Worm (Caenorhabditis elegans) whole organism, midembryonic: ENCODE measurements around the gene T14G8.2.

Source experiments
- T22C8.4 ChIP-seq: fragments of 200-800 bp; sonication (Bioruptor generic); IDR thresholded peaks from 2 replicates; pipeline ENCODE4 v1.3.6; 2022; ENCODE audit warnings: missing genetic modification characterization, missing compliant biosample characterization
- flt-1 ChIP-seq: fragments of 200-800 bp; sonication (Bioruptor generic); IDR thresholded peaks from 2 replicates; pipeline ENCODE4 v1.3.6; 2022; ENCODE audit warnings: missing genetic modification characterization, missing compliant biosample characterization
- ref-1 ChIP-seq: fragments of 200-800 bp; sonication (Bioruptor generic); conservative IDR thresholded peaks from 2 replicates; pipeline ENCODE4 v1.3.6; 2022; ENCODE audit warnings: missing genetic modification reagents, missing genetic modification characterization, missing compliant biosample characterization

DNA sequence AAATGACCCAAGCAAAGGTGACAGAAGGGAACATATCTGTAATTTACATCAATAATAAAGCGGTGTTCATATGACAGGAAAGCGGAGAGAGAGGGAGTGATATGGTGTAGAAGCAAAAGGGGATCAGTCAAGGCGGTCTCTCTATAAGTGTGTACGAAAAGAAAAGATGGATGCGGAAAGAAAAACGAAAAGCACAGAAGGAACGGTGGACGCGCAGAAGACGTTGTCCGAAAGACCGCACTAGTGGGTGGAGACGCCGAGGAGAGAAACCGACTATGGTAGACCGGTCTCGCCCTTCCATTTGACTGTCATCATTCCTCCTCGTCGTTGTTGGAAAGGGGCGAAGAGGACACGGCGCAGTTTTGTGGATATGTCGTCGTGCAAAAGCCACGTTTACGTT is 14.8 kb upstream of the T14G8.2 start, which contains the start of gene C52G5.2:
- TF ChIP-seq T22C8.4 (GFP tag; lab: Robert Waterston, UW) (no peak), ref-1 (GFP tag; lab: Robert Waterston, UW) (no peak), flt-1 (GFP tag; lab: Robert Waterston, UW) (no peak)
